Worm (Caenorhabditis elegans): ENCODE measurements around the gene npp-18.

DNA sequence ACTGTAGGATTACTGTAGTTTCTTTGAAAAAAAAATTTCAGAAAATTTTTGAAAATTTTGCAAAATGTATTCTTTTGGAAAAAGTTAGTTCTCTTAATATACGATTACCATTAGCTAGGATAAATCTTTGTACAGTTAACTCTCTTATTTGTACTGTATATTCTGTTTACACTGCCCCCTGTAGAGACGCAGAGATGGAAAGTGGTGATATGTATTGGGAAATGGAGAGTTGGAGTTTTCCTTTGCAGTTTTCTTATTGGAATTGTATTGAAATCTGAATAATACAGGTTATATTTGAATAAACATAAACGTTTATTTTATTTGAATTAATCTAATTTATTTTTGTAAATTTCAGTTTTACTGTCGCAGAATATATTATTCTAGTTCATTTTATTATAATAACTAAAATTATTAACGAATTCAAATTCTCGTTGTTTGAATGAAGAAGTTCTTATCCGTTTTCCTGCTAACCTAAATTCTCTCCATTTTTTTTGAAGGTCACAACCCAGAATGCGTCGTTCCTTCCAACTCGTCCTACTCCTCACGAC, 42.4 kb upstream of the npp-18 start, which contains the start of gene F56A8.9:
- TF ChIP-seq lin-13 (GFP tag; optimal IDR thresholded peaks at IDR 0.05) (no peak), nhr-77 (tag; optimal IDR thresholded peaks at IDR 0.05) (no peak), snpc-4 (tag; optimal IDR thresholded peaks at IDR 0.05) (no peak), sem-4 (tag; optimal IDR thresholded peaks at IDR 0.05) (no peak), fos-1 (tag; optimal IDR thresholded peaks at IDR 0.05) (no peak), R02D3.7 (tag; optimal IDR thresholded peaks at IDR 0.05) (no peak), lsy-2 (tag; optimal IDR thresholded peaks at IDR 0.05) (no peak), ZK546.5 (tag; optimal IDR thresholded peaks at IDR 0.05) (no peak), unc-39 (tag; optimal IDR thresholded peaks at IDR 0.05) (no peak), ama-1 (optimal IDR thresholded peaks at IDR 0.05) (no peak), skn-1 (tag; optimal IDR thresholded peaks at IDR 0.05) (no peak), alr-1 (tag; optimal IDR thresholded peaks at IDR 0.05) (no peak), egl-27 (tag; optimal IDR thresholded peaks at IDR 0.05) (no peak)

Data from whole organism, L2 larva.